Worm (Caenorhabditis elegans) whole organism, L3 larva: ENCODE results near the gene K03H1.7.

Experiments used
- ceh-28 ChIP-seq: fragments of 150-350 bp; optimal IDR thresholded peaks from 2 replicates; lab custom pipeline; 2014; ENCODE audit warnings: missing biosample characterization, missing genetic modification reagents, missing genetic modification characterization
- ceh-9 ChIP-seq: sonication (generic microtip); optimal IDR thresholded peaks from 2 replicates; lab custom pipeline; 2018; ENCODE audit warnings: missing biosample characterization, missing genetic modification characterization
- daf-12 ChIP-seq: fragments of 150-350 bp; optimal IDR thresholded peaks from 2 replicates; lab custom pipeline; 2014; ENCODE audit warnings: missing biosample characterization, missing genetic modification reagents, missing genetic modification characterization
- egl-27 ChIP-seq: sonication (generic microtip); optimal IDR thresholded peaks from 4 replicates; lab custom pipeline; 2017; ENCODE audit warnings: missing biosample characterization, missing genetic modification reagents, missing genetic modification characterization
- egl-5 ChIP-seq: fragments of 150-350 bp; optimal IDR thresholded peaks from 2 replicates; lab custom pipeline; 2017; ENCODE audit warnings: missing biosample characterization, missing genetic modification reagents, missing genetic modification characterization, inconsistent platforms
- elt-1 ChIP-seq: fragments of 150-350 bp; optimal IDR thresholded peaks from 2 replicates; lab custom pipeline; 2014; ENCODE audit warnings: missing biosample characterization, missing genetic modification characterization
- elt-2 ChIP-seq: sonication (generic microtip); optimal IDR thresholded peaks from 2 replicates; lab custom pipeline; 2016; ENCODE audit warnings: missing genetic modification reagents, mild to moderate bottlenecking, missing genetic modification characterization, missing compliant biosample characterization
- hmg-11 ChIP-seq: sonication (generic microtip); optimal IDR thresholded peaks from 2 replicates; lab custom pipeline; 2016; ENCODE audit warnings: missing genetic modification characterization, missing compliant biosample characterization
- lin-15B ChIP-seq: fragments of 150-350 bp; optimal IDR thresholded peaks from 2 replicates; lab custom pipeline; 2014; ENCODE audit warnings: missing biosample characterization, missing genetic modification characterization
- lsy-12 ChIP-seq: sonication (generic microtip); optimal IDR thresholded peaks from 2 replicates; lab custom pipeline; 2016; ENCODE audit warnings: mild to moderate bottlenecking, missing genetic modification characterization, missing compliant biosample characterization
- nfya-1 ChIP-seq: sonication (generic microtip); optimal IDR thresholded peaks from 2 replicates; lab custom pipeline; 2017; ENCODE audit warnings: missing genetic modification characterization, mild to moderate bottlenecking, missing compliant biosample characterization, antibody characterized with exemption, moderate library complexity; ENCODE audit not compliant: insufficient read depth
- nhr-11 ChIP-seq: fragments of 150-350 bp; optimal IDR thresholded peaks from 2 replicates; lab custom pipeline; 2014; ENCODE audit warnings: missing biosample characterization, missing genetic modification characterization
- nhr-12 ChIP-seq: fragments of 150-350 bp; optimal IDR thresholded peaks from 2 replicates; lab custom pipeline; 2014; ENCODE audit warnings: missing biosample characterization, missing genetic modification characterization
- nhr-23 ChIP-seq: fragments of 150-350 bp; optimal IDR thresholded peaks from 2 replicates; lab custom pipeline; 2014; ENCODE audit warnings: missing biosample characterization, missing genetic modification reagents, missing genetic modification characterization
- nhr-237 ChIP-seq: fragments of 150-350 bp; optimal IDR thresholded peaks from 2 replicates; lab custom pipeline; 2014; ENCODE audit warnings: missing biosample characterization, missing genetic modification characterization
- nhr-43 ChIP-seq: sonication (generic microtip); optimal IDR thresholded peaks from 2 replicates; lab custom pipeline; 2016; ENCODE audit warnings: mild to moderate bottlenecking, missing genetic modification characterization, missing compliant biosample characterization; ENCODE audit not compliant: poor library complexity, severe bottlenecking
- nhr-67 ChIP-seq: fragments of 150-350 bp; optimal IDR thresholded peaks from 2 replicates; lab custom pipeline; 2014; ENCODE audit warnings: missing biosample characterization, missing genetic modification characterization
- nhr-76 ChIP-seq: fragments of 150-350 bp; sonication (generic microtip); optimal IDR thresholded peaks from 5 replicates; lab custom pipeline; 2014; ENCODE audit warnings: missing biosample characterization, missing genetic modification characterization
- nhr-77 ChIP-seq: fragments of 150-350 bp; optimal IDR thresholded peaks from 2 replicates; lab custom pipeline; 2014; ENCODE audit warnings: missing biosample characterization, missing genetic modification characterization
- pha-4 ChIP-seq: fragments of 150-350 bp; optimal IDR thresholded peaks from 2 replicates; lab custom pipeline; 2014; ENCODE audit warnings: missing biosample characterization, missing genetic modification reagents, missing genetic modification characterization
- snpc-4 ChIP-seq: fragments of 150-350 bp; optimal IDR thresholded peaks from 2 replicates; lab custom pipeline; 2014; ENCODE audit warnings: missing biosample characterization, missing genetic modification characterization
- unc-39 ChIP-seq: sonication (generic microtip); optimal IDR thresholded peaks from 4 replicates; lab custom pipeline; 2017; ENCODE audit warnings: missing biosample characterization, missing genetic modification characterization
- unc-62 ChIP-seq: fragments of 150-350 bp; sonication (generic microtip); optimal IDR thresholded peaks from 4 replicates; lab custom pipeline; 2014; ENCODE audit warnings: missing biosample characterization, missing genetic modification reagents, missing genetic modification characterization
- zag-1 ChIP-seq: fragments of 150-350 bp; optimal IDR thresholded peaks from 2 replicates; lab custom pipeline; 2014; ENCODE audit warnings: missing biosample characterization, missing genetic modification characterization
- ztf-11 ChIP-seq: fragments of 150-350 bp; optimal IDR thresholded peaks from 2 replicates; lab custom pipeline; 2014; ENCODE audit warnings: missing biosample characterization, missing genetic modification characterization
- ztf-4 ChIP-seq: fragments of 150-350 bp; optimal IDR thresholded peaks from 2 replicates; lab custom pipeline; 2014; ENCODE audit warnings: missing biosample characterization, missing genetic modification characterization

K03H1.7 gene

DNA sequence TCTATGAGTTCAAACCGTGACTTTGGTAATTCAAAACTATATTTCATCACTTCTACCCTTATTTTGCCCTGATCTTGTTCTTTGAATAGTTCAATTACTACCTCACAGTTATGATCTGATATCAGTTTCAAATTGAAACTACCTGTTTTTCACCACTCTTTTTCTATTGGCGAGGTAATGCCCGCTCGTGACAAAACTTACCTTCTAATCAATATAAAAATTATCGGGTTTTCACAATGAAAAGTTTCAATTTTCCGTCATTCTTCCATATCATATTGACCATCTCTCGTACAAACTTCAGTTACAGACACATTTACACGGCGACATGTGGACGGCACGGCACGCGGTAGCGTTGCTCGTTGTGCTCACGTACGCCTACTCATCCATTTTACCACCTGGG lies 15.1 kb upstream of the K03H1.7 start, which contains the start of gene dec-7:
TSS of gene dec-7 (plus strand) at position 308 of the 400 bp plus-strand sequence.
- TF ChIP-seq nhr-43 (tag; lab: Kevin White, UChicago), result no peak
- TF ChIP-seq elt-2 (tag; lab: Kevin White, UChicago), result peak; percentile 45
- no peak for TF ChIP-seq lsy-12
- peak; percentile 2 for TF ChIP-seq pha-4
- no peak for TF ChIP-seq hmg-11 (tag; lab: Kevin White, UChicago)
- TF ChIP-seq, all 47 proteins: peak for 2

- no peak for TF ChIP-seq pha-4
- no peak for TF ChIP-seq unc-62 (GFP tag; lab: Kevin White, UChicago)
- no peak for TF ChIP-seq elt-2 (tag; lab: Kevin White, UChicago)
- TF ChIP-seq nhr-11 (tag; lab: Kevin White, UChicago), result no peak
- TF ChIP-seq nfya-1 (tag; lab: Kevin White, UChicago), result no peak
- no peak for TF ChIP-seq daf-12 (tag; lab: Kevin White, UChicago)
- TF ChIP-seq nhr-12 (tag; lab: Kevin White, UChicago), result no peak
- TF ChIP-seq egl-5 (tag; lab: Kevin White, UChicago), result no peak
- TF ChIP-seq nhr-76 (tag; lab: Kevin White, UChicago), result no peak
Measured at ce11 chrIII:9941020-9941674, 6.1 kb upstream of the K03H1.7 start, which contains the start of the genes K03H1.9 and K03H1.12. Gene K03H1.9, minus strand, starts transcription at chrIII:9941490. Gene K03H1.12, plus strand, starts transcription at chrIII:9941624.

ce11 chrIII:9944723-9945122 lies 2.5 kb upstream of the K03H1.7 start, which contains the start of gene gln-2:
Gene gln-2, minus strand, starts transcription at chrIII:9944823.
- TF ChIP-seq nhr-77 (tag; lab: Kevin White, UChicago), result no peak
- no peak for TF ChIP-seq ceh-28
- TF ChIP-seq unc-39, result no peak
- no peak for TF ChIP-seq nhr-67 (tag; lab: Kevin White, UChicago)
- no peak for TF ChIP-seq zag-1 (tag; lab: Kevin White, UChicago)
- no peak for TF ChIP-seq nhr-12 (tag; lab: Kevin White, UChicago)
- no peak for TF ChIP-seq nhr-11 (tag; lab: Kevin White, UChicago)
- no peak for TF ChIP-seq ztf-11
- TF ChIP-seq nhr-237, result no peak
- no peak for TF ChIP-seq lin-15B (tag; lab: Kevin White, UChicago)
- no peak for TF ChIP-seq daf-12 (tag; lab: Kevin White, UChicago)
- TF ChIP-seq snpc-4 (tag; lab: Kevin White, UChicago), result no peak
- TF ChIP-seq elt-1 (tag; lab: Kevin White, UChicago), result no peak
- TF ChIP-seq egl-5 (tag; lab: Kevin White, UChicago), result no peak
- no peak for TF ChIP-seq nhr-23 (tag; lab: Kevin White, UChicago)
- TF ChIP-seq, all 47 proteins: peak for 0

DNA sequence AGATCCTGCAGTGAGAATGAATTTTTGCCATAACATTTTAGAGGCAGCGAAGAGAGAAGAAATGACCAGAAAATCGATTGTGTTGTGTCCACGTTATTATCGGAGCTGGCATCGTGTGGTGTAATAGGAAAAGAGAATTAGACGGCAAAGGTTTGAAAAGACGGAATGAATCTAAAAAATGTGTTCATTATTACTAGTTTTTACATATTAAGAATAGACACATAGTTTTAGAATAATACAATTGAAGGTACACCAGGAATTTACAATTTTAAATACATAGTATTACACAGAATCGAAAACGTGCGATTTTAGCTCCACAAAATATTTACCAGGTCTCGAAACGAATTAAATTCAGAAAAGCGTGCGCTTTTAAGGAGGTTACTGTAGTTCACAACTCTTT lies 3.0 kb downstream of the K03H1.7 start, which contains the start of gene K03H1.13:
TSS of gene K03H1.13 (minus strand) at position 101 of the 400 bp plus-strand sequence.
- TF ChIP-seq ceh-9 (tag; lab: Kevin White, UChicago), result no peak
- TF ChIP-seq pha-4, result peak; percentile 6
- no peak for TF ChIP-seq ztf-4 (tag; lab: Kevin White, UChicago)
- no peak for TF ChIP-seq nhr-67 (tag; lab: Kevin White, UChicago)
- TF ChIP-seq ceh-28, result peak; percentile 42
- no peak for TF ChIP-seq nhr-77 (tag; lab: Kevin White, UChicago)
- TF ChIP-seq nfya-1 (tag; lab: Kevin White, UChicago), result peak; percentile 4

DNA sequence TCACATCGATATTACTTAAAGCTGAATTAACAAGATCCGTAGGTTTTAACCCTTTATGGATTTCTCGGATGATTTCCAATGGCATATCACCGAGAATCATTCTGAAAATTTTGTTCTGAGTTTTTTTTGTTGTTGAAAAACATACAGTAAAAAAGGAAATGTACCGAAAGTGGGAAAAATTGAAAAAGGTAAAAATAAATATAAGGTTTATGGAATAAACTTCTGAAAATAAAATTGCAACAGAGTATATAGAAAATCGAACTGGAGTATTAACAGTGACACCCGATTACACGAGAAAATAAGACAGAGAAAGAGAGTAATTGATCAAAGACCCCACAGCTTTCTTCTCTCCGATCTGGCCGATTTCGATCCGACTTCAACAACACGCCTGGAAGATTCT lies 4.7 kb downstream of the K03H1.7 start, which contains the start of gene K03H1.11:
TSS of gene K03H1.11 (minus strand) at position 101 of the 400 bp plus-strand sequence.
- TF ChIP-seq nhr-23 (tag; lab: Kevin White, UChicago) (peak; percentile 13), nhr-237 (no peak)
- TF ChIP-seq, all 47 proteins: peak for 1

ce11 chrIII:9956123-9956522 lies 8.9 kb downstream of the K03H1.7 start, which contains the start of gene mog-1:
Gene mog-1, minus strand, starts transcription at chrIII:9956215.
- TF ChIP-seq pha-4, result peak; percentile 60
- peak; percentile 17 for TF ChIP-seq lin-15B (tag; lab: Kevin White, UChicago)
- TF ChIP-seq egl-5 (tag; lab: Kevin White, UChicago), result peak; percentile 11
- TF ChIP-seq egl-27, result no peak
